Worm (Caenorhabditis elegans) whole organism, L4 larva: ENCODE results near the gene F54B11.10.

Source experiments
- D1046.2 ChIP-seq: fragments of 200-800 bp; sonication (Bioruptor generic); IDR thresholded peaks from 2 replicates; pipeline ENCODE4 v1.3.6; 2022; ENCODE audit warnings: missing genetic modification characterization, missing compliant biosample characterization
- F26F4.8 ChIP-seq: fragments of 200-800 bp; sonication (Bioruptor generic); conservative IDR thresholded peaks from 2 replicates; pipeline ENCODE4 v1.3.6; 2022; ENCODE audit warnings: missing genetic modification characterization, missing compliant biosample characterization
- F37D6.2 ChIP-seq: sonication (generic microtip); optimal IDR thresholded peaks from 2 replicates; lab custom pipeline; 2016; ENCODE audit warnings: mild to moderate bottlenecking, missing genetic modification characterization, missing compliant biosample characterization
- F44E2.7 ChIP-seq: fragments of 200-800 bp; sonication (Bioruptor generic); IDR thresholded peaks from 2 replicates; pipeline ENCODE4 v2.1.2; 2022; ENCODE audit warnings: missing genetic modification characterization, missing compliant biosample characterization
- F49E8.2 ChIP-seq: sonication (generic microtip); optimal IDR thresholded peaks from 2 replicates; lab custom pipeline; 2016; ENCODE audit warnings: missing compliant biosample characterization, mild to moderate bottlenecking, missing genetic modification characterization, borderline replicate concordance
- T20F7.1 ChIP-seq: fragments of 200-800 bp; sonication (Bioruptor generic); optimal IDR thresholded peaks from 2 replicates; lab custom pipeline; 2018; ENCODE audit warnings: mild to moderate bottlenecking, missing genetic modification characterization, missing compliant biosample characterization
- Y105C5A.15 ChIP-seq: fragments of 200-800 bp; sonication (Bioruptor generic); IDR thresholded peaks from 2 replicates; pipeline ENCODE4 v1.3.6; 2022; ENCODE audit warnings: missing genetic modification characterization, missing compliant biosample characterization
- Y75B8A.6 ChIP-seq: fragments of 200-800 bp; sonication (Bioruptor generic); IDR thresholded peaks from 2 replicates; pipeline ENCODE4 v1.3.6; 2022; ENCODE audit warnings: missing genetic modification reagents, missing genetic modification characterization, missing compliant biosample characterization
- ZK546.5 ChIP-seq, 2 experiments: sonication (generic microtip); optimal IDR thresholded peaks; 2 replicates each; lab custom pipeline; 2017; ENCODE audit warnings: missing biosample characterization in 2 of 2, missing genetic modification characterization in 2 of 2
- aha-1 ChIP-seq: fragments of 150-350 bp; peaks from one replicate; lab custom pipeline; 2014; ENCODE audit warnings: missing biosample characterization, missing genetic modification characterization
- ama-1 ChIP-seq: fragments of 150-350 bp; optimal IDR thresholded peaks from 2 replicates; lab custom pipeline; 2014; ENCODE audit warnings: inconsistent platforms, mixed read lengths
- ceh-28 ChIP-seq: fragments of 150-350 bp; optimal IDR thresholded peaks from 2 replicates; lab custom pipeline; 2014; ENCODE audit warnings: missing biosample characterization, missing genetic modification reagents, missing genetic modification characterization
- ceh-32 ChIP-seq: sonication (generic microtip); optimal IDR thresholded peaks from 2 replicates; lab custom pipeline; 2016; ENCODE audit warnings: mild to moderate bottlenecking, missing genetic modification characterization, missing compliant biosample characterization; ENCODE audit not compliant: poor library complexity
- ceh-44 ChIP-seq: fragments of 200-800 bp; sonication (Bioruptor generic); IDR thresholded peaks from 2 replicates; pipeline ENCODE4 v1.3.6; 2022; ENCODE audit warnings: missing genetic modification reagents, missing genetic modification characterization, missing compliant biosample characterization
- ceh-62 ChIP-seq: sonication (generic microtip); optimal IDR thresholded peaks from 2 replicates; lab custom pipeline; 2017; ENCODE audit warnings: missing biosample characterization, missing genetic modification characterization
- ceh-82 ChIP-seq: sonication (generic microtip); optimal IDR thresholded peaks from 2 replicates; lab custom pipeline; 2017; ENCODE audit warnings: missing biosample characterization, missing genetic modification characterization
- cey-2 ChIP-seq: sonication (generic microtip); optimal IDR thresholded peaks from 3 replicates; lab custom pipeline; 2017; ENCODE audit warnings: missing genetic modification characterization, mild to moderate bottlenecking, missing compliant biosample characterization, antibody characterized with exemption, borderline replicate concordance; ENCODE audit not compliant: insufficient read depth
- daf-12 ChIP-seq: fragments of 150-350 bp; optimal IDR thresholded peaks from 2 replicates; lab custom pipeline; 2014; ENCODE audit warnings: missing biosample characterization, missing genetic modification reagents, missing genetic modification characterization
- daf-8 ChIP-seq: fragments of 200-800 bp; sonication (Bioruptor generic); IDR thresholded peaks from 2 replicates; pipeline ENCODE4 v1.3.6; 2022; ENCODE audit warnings: missing genetic modification characterization, missing compliant biosample characterization
- dmd-6 ChIP-seq: fragments of 200-800 bp; sonication (Bioruptor generic); IDR thresholded peaks from 2 replicates; pipeline ENCODE4 v1.3.6; 2022; ENCODE audit warnings: missing genetic modification reagents, missing genetic modification characterization, missing compliant biosample characterization
- duxl-1 ChIP-seq: sonication (generic microtip); optimal IDR thresholded peaks from 2 replicates; lab custom pipeline; 2016; ENCODE audit warnings: mild to moderate bottlenecking, missing genetic modification characterization, moderate library complexity, missing compliant biosample characterization; ENCODE audit not compliant: poor library complexity
- egl-43 ChIP-seq: fragments of 200-800 bp; sonication (Bioruptor generic); IDR thresholded peaks from 2 replicates; pipeline ENCODE4 v1.3.6; 2022; ENCODE audit warnings: missing genetic modification reagents, missing genetic modification characterization, missing compliant biosample characterization
- fkh-10 ChIP-seq: fragments of 150-350 bp; optimal IDR thresholded peaks from 2 replicates; lab custom pipeline; 2014; ENCODE audit warnings: missing biosample characterization, missing genetic modification reagents, missing genetic modification characterization
- fos-1 ChIP-seq: fragments of 150-350 bp; optimal IDR thresholded peaks from 2 replicates; lab custom pipeline; 2014; ENCODE audit warnings: missing biosample characterization, missing genetic modification characterization
- gei-8 ChIP-seq: fragments of 200-800 bp; sonication (Bioruptor generic); optimal IDR thresholded peaks from 2 replicates; lab custom pipeline; 2018; ENCODE audit warnings: mild to moderate bottlenecking, missing genetic modification characterization, missing compliant biosample characterization
- hif-1 ChIP-seq, 2 experiments: sonication (generic microtip); optimal IDR thresholded peaks; 2 replicates each; lab custom pipeline; 2016 to 2017; ENCODE audit warnings: missing compliant biosample characterization in 2 of 2, missing genetic modification characterization in 2 of 2, missing genetic modification reagents in 2 of 2, missing genotype in 2 of 2, mild to moderate bottlenecking in 1 of 2
- hlh-30 ChIP-seq: sonication (generic microtip); optimal IDR thresholded peaks from 2 replicates; lab custom pipeline; 2017; ENCODE audit warnings: antibody characterized with exemption, mild to moderate bottlenecking, missing genetic modification characterization, missing compliant biosample characterization; ENCODE audit not compliant: insufficient read depth
- lim-7 ChIP-seq: fragments of 200-800 bp; sonication (Bioruptor generic); IDR thresholded peaks from 2 replicates; pipeline ENCODE4 v1.3.6; 2022; ENCODE audit warnings: missing genetic modification characterization, missing compliant biosample characterization
- lin-29 ChIP-seq: fragments of 200-800 bp; sonication (Bioruptor generic); IDR thresholded peaks from 2 replicates; pipeline ENCODE4 v1.3.6; 2022; ENCODE audit warnings: missing genetic modification reagents, missing genetic modification characterization, missing compliant biosample characterization
- lin-38 ChIP-seq: fragments of 200-800 bp; sonication (Bioruptor generic); IDR thresholded peaks from 2 replicates; pipeline ENCODE4 v1.3.6; 2022; ENCODE audit warnings: missing genetic modification reagents, missing genetic modification characterization, missing compliant biosample characterization
- lin-39 ChIP-seq: fragments of 150-350 bp; optimal IDR thresholded peaks from 2 replicates; lab custom pipeline; 2014; ENCODE audit warnings: missing biosample characterization, missing genetic modification reagents, missing genetic modification characterization
- lir-3 ChIP-seq: sonication (generic microtip); optimal IDR thresholded peaks from 2 replicates; lab custom pipeline; 2016; ENCODE audit warnings: mild to moderate bottlenecking, missing genetic modification characterization, missing compliant biosample characterization
- madf-5 ChIP-seq, 2 experiments: fragments of 200-800 bp; sonication (Bioruptor generic); IDR thresholded peaks; 2 replicates each; pipeline ENCODE4 v1.3.6; 2022; ENCODE audit warnings: missing compliant biosample characterization in 2 of 2, missing genetic modification characterization in 2 of 2
- madf-9 ChIP-seq: fragments of 200-800 bp; sonication (Bioruptor generic); conservative IDR thresholded peaks from 2 replicates; pipeline ENCODE4 v1.3.6; 2022; ENCODE audit warnings: missing genetic modification reagents, missing genetic modification characterization, missing compliant biosample characterization
- mdl-1 ChIP-seq, 2 experiments: fragments of 150-350 bp in 1 of 2; sonication (generic microtip) in 1 of 2; optimal IDR thresholded peaks; 2 replicates each; lab custom pipeline; 2014 to 2017; ENCODE audit warnings: missing biosample characterization in 2 of 2, missing genetic modification characterization in 2 of 2
- mdt-29 ChIP-seq: fragments of 200-800 bp; sonication (Bioruptor generic); IDR thresholded peaks from 2 replicates; pipeline ENCODE4 v1.3.6; 2022; ENCODE audit warnings: missing genetic modification reagents, missing genetic modification characterization, missing compliant biosample characterization
- nhr-111 ChIP-seq: fragments of 200-800 bp; sonication (Bioruptor generic); optimal IDR thresholded peaks from 2 replicates; lab custom pipeline; 2018; ENCODE audit warnings: mild to moderate bottlenecking, missing genetic modification characterization, missing compliant biosample characterization
- nhr-237 ChIP-seq: sonication (generic microtip); optimal IDR thresholded peaks from 2 replicates; lab custom pipeline; 2017; ENCODE audit warnings: missing biosample characterization, missing genetic modification characterization
- nhr-25 ChIP-seq: sonication (generic microtip); optimal IDR thresholded peaks from 2 replicates; lab custom pipeline; 2017; ENCODE audit warnings: missing genetic modification characterization, mild to moderate bottlenecking, missing compliant biosample characterization, antibody characterized with exemption, moderate library complexity, borderline replicate concordance; ENCODE audit not compliant: insufficient read depth
- nhr-41 ChIP-seq: fragments of 200-800 bp; sonication (Bioruptor generic); IDR thresholded peaks from 2 replicates; pipeline ENCODE4 v1.3.6; 2022; ENCODE audit warnings: missing genetic modification reagents, missing genetic modification characterization, missing compliant biosample characterization
- nhr-48 ChIP-seq: sonication (generic microtip); optimal IDR thresholded peaks from 2 replicates; lab custom pipeline; 2016; ENCODE audit warnings: mild to moderate bottlenecking, missing genetic modification characterization, missing compliant biosample characterization
- nhr-6 ChIP-seq: fragments of 150-350 bp; optimal IDR thresholded peaks from 2 replicates; lab custom pipeline; 2014; ENCODE audit warnings: missing biosample characterization, missing genetic modification characterization
- nhr-76 ChIP-seq: fragments of 150-350 bp; optimal IDR thresholded peaks from 2 replicates; lab custom pipeline; 2014; ENCODE audit warnings: missing biosample characterization, missing genetic modification characterization
- php-3 ChIP-seq: fragments of 200-800 bp; sonication (Bioruptor generic); IDR thresholded peaks from 2 replicates; pipeline ENCODE4 v1.3.6; 2022; ENCODE audit warnings: missing genetic modification reagents, missing genetic modification characterization, missing compliant biosample characterization
- saeg-2 ChIP-seq: fragments of 200-800 bp; sonication (Bioruptor generic); IDR thresholded peaks from 2 replicates; pipeline ENCODE4 v1.3.6; 2022; ENCODE audit warnings: missing genetic modification reagents, missing genetic modification characterization, missing compliant biosample characterization
- sdz-12 ChIP-seq: fragments of 200-800 bp; sonication (Bioruptor generic); optimal IDR thresholded peaks from 2 replicates; lab custom pipeline; 2018; ENCODE audit warnings: mild to moderate bottlenecking, missing genetic modification characterization, missing compliant biosample characterization
- set-16 ChIP-seq: fragments of 200-800 bp; sonication (Bioruptor generic); IDR thresholded peaks from 2 replicates; pipeline ENCODE4 v1.3.6; 2022; ENCODE audit warnings: missing genetic modification reagents, missing genetic modification characterization, missing compliant biosample characterization
- unc-130 ChIP-seq: sonication (generic microtip); optimal IDR thresholded peaks from 2 replicates; lab custom pipeline; 2016; ENCODE audit warnings: missing genetic modification reagents, missing genetic modification characterization, missing compliant biosample characterization
- unc-62 ChIP-seq, 3 experiments: fragments of 150-350 bp in 1 of 3; sonication (generic microtip); optimal IDR thresholded peaks in 2 of 3; peaks in 1 of 3; 1 replicate in 1 of 3; 2 replicates in 2 of 3; lab custom pipeline; 2014 to 2017; ENCODE audit warnings: missing biosample characterization in 3 of 3, missing genetic modification characterization in 3 of 3, missing genetic modification reagents in 3 of 3, missing genotype in 1 of 3
- zfp-2 ChIP-seq: sonication (generic microtip); optimal IDR thresholded peaks from 2 replicates; lab custom pipeline; 2016; ENCODE audit warnings: mild to moderate bottlenecking, missing genetic modification characterization, missing compliant biosample characterization
- ztf-11 ChIP-seq: fragments of 150-350 bp; optimal IDR thresholded peaks from 2 replicates; lab custom pipeline; 2014; ENCODE audit warnings: missing biosample characterization, missing genetic modification characterization

Gene F54B11.10

ce11 chrX:13539701-13540100 is 42.2 kb upstream of the F54B11.10 start (continued):
- no peak for TF ChIP-seq ceh-82 (tag; lab: Kevin White, UChicago)
- no peak for TF ChIP-seq Y75B8A.6
- TF ChIP-seq ceh-62 (tag; lab: Kevin White, UChicago) = no peak
- no peak for TF ChIP-seq hif-1 (tag; optimal IDR thresholded peaks at IDR 0.05; lab: Kevin White, UChicago)
- TF ChIP-seq mdl-1 (tag; optimal IDR thresholded peaks at IDR 0.05; lab: Kevin White, UChicago) = peak in 1 of 2 experiments; percentile 51
- TF ChIP-seq daf-12 (tag; lab: Kevin White, UChicago) = no peak
- TF ChIP-seq ceh-32 = no peak
- no peak for TF ChIP-seq nhr-76 (tag; lab: Kevin White, UChicago)
- no peak for TF ChIP-seq cey-2 (tag; lab: Kevin White, UChicago)
- no peak for TF ChIP-seq nhr-41 (GFP tag; lab: Robert Waterston, UW)
- no peak for TF ChIP-seq madf-9
- no peak for TF ChIP-seq zfp-2 (tag; lab: Kevin White, UChicago)
- TF ChIP-seq sdz-12 (GFP tag; lab: Kevin White, UChicago) = no peak
- no peak for TF ChIP-seq egl-43 (GFP tag; lab: Robert Waterston, UW)
- TF ChIP-seq hlh-30 (tag; lab: Kevin White, UChicago) = peak; percentile 52
- TF ChIP-seq php-3 (GFP tag; lab: Robert Waterston, UW) = no peak
- no peak for TF ChIP-seq fkh-10 (GFP tag; lab: Kevin White, UChicago)
- no peak for TF ChIP-seq lim-7 (GFP tag; lab: Robert Waterston, UW)
- no peak for TF ChIP-seq nhr-111 (GFP tag; lab: Kevin White, UChicago)
- TF ChIP-seq nhr-6 (tag; lab: Kevin White, UChicago) = no peak
- no peak for TF ChIP-seq fos-1 (tag; lab: Kevin White, UChicago)
- no peak for TF ChIP-seq T20F7.1 (GFP tag; lab: Kevin White, UChicago)
- no peak for TF ChIP-seq ZK546.5 (tag; optimal IDR thresholded peaks at IDR 0.05; lab: Kevin White, UChicago)
- TF ChIP-seq ceh-28 (tag; lab: Kevin White, UChicago) = no peak
- TF ChIP-seq aha-1 (tag; lab: Kevin White, UChicago) = no peak
- no peak for TF ChIP-seq nhr-237 (tag; lab: Kevin White, UChicago)
- TF ChIP-seq dmd-6 (GFP tag; lab: Robert Waterston, UW) = peak; percentile 58
- TF ChIP-seq F49E8.2 (tag; lab: Kevin White, UChicago) = no peak
- TF ChIP-seq F26F4.8 (GFP tag; lab: Robert Waterston, UW) = no peak
- no peak for TF ChIP-seq saeg-2 (GFP tag; lab: Robert Waterston, UW)
- TF ChIP-seq D1046.2 = no peak
- no peak for TF ChIP-seq ztf-11
- no peak for TF ChIP-seq nhr-25 (tag; lab: Kevin White, UChicago)
- no peak for TF ChIP-seq ama-1 (lab: Kevin White, UChicago)
- no peak for TF ChIP-seq unc-130
- no peak for TF ChIP-seq ceh-44 (GFP tag; lab: Robert Waterston, UW)
- TF ChIP-seq gei-8 (GFP tag; lab: Kevin White, UChicago) = no peak
- no peak for TF ChIP-seq F37D6.2 (tag; lab: Kevin White, UChicago)
- no peak for TF ChIP-seq madf-5 (GFP tag; IDR thresholded peaks at IDR 0.05; lab: Robert Waterston, UW)
- TF ChIP-seq duxl-1 (tag; lab: Kevin White, UChicago) = no peak
- no peak for TF ChIP-seq daf-8 (GFP tag; lab: Robert Waterston, UW)
- no peak for TF ChIP-seq set-16 (GFP tag; lab: Robert Waterston, UW)
- no peak for TF ChIP-seq F44E2.7 (GFP tag; lab: Robert Waterston, UW)
- TF ChIP-seq nhr-48 (tag; lab: Kevin White, UChicago) = no peak
- peak in 1 of 2 experiments; percentile 96 for TF ChIP-seq unc-62 (GFP tag; optimal IDR thresholded peaks at IDR 0.05 in 1 of 2; lab: Kevin White, UChicago)
- no peak for TF ChIP-seq unc-62 (tag; optimal IDR thresholded peaks at IDR 0.05; lab: Kevin White, UChicago)
- no peak for TF ChIP-seq lir-3 (tag; lab: Kevin White, UChicago)
- no peak for TF ChIP-seq mdt-29 (GFP tag; lab: Robert Waterston, UW)
- TF ChIP-seq Y105C5A.15 (GFP tag; lab: Robert Waterston, UW) = no peak
- no peak for TF ChIP-seq lin-38 (GFP tag; lab: Robert Waterston, UW)
- TF ChIP-seq lin-39 (tag; lab: Kevin White, UChicago) = no peak
- TF ChIP-seq lin-29 (GFP tag; lab: Robert Waterston, UW) = no peak
